Worm (Caenorhabditis elegans): Measurements from ENCODE around the gene T09F5.20.

T09F5.20 gene

ce11 chrV:15143798-15144197 is 3.9 kb downstream of the T09F5.20 start, which contains the start of gene K08F9.4 (continued):
- TF ChIP-seq pax-3 (tag; optimal IDR thresholded peaks at IDR 0.05) (no peak), jun-1 (tag; optimal IDR thresholded peaks at IDR 0.05) (no peak), lsy-2 (tag; optimal IDR thresholded peaks at IDR 0.05) (peak; percentile 75 to 82), dpl-1 (GFP tag; optimal IDR thresholded peaks at IDR 0.05) (peak; percentile 75 to 83 (median 79)), C16A3.4 (tag; optimal IDR thresholded peaks at IDR 0.05) (peak; percentile 84), lin-35 (GFP tag; optimal IDR thresholded peaks at IDR 0.05) (peak; percentile 75 to 85), fkh-10 (GFP tag; optimal IDR thresholded peaks at IDR 0.05) (no peak), snu-23 (GFP tag; optimal IDR thresholded peaks at IDR 0.05) (peak; percentile 79)

ce11 chrV:15143285-15143684 is 4.4 kb downstream of the T09F5.20 start, which contains the start of gene K08F9.1:
K08F9.1 (minus strand) TSS chrV:15143385.
- TF ChIP-seq lin-14 (GFP tag; optimal IDR thresholded peaks at IDR 0.05) (no peak), aly-2 (tag; optimal IDR thresholded peaks at IDR 0.05) (no peak), zip-4 (GFP tag; optimal IDR thresholded peaks at IDR 0.05) (no peak), unc-86 (tag; optimal IDR thresholded peaks at IDR 0.05) (no peak), lin-35 (GFP tag; optimal IDR thresholded peaks at IDR 0.05) (no peak), C34B4.2 (tag; optimal IDR thresholded peaks at IDR 0.05) (no peak), fkh-10 (GFP tag; optimal IDR thresholded peaks at IDR 0.05) (no peak), skn-1 (tag; optimal IDR thresholded peaks at IDR 0.05) (no peak), lir-3 (tag; optimal IDR thresholded peaks at IDR 0.05; ENCODE audit: poor library complexity) (no peak)

- no peak for TF ChIP-seq unc-130 (tag; optimal IDR thresholded peaks at IDR 0.05)
- no peak for TF ChIP-seq ceh-63 (GFP tag; optimal IDR thresholded peaks at IDR 0.05)
- TF ChIP-seq lsy-2 (tag; optimal IDR thresholded peaks at IDR 0.05): no peak
- no peak for TF ChIP-seq mep-1 (tag; optimal IDR thresholded peaks at IDR 0.05)
- no peak for TF ChIP-seq fkh-4 (tag; optimal IDR thresholded peaks at IDR 0.05; ENCODE audit: borderline replicate concordance)
- TF ChIP-seq alr-1 (tag; optimal IDR thresholded peaks at IDR 0.05; ENCODE audit: borderline replicate concordance): no peak
- TF ChIP-seq mef-2 (tag; optimal IDR thresholded peaks at IDR 0.05): no peak
- no peak for TF ChIP-seq fkh-10 (GFP tag; optimal IDR thresholded peaks at IDR 0.05)
- no peak for TF ChIP-seq aha-1 (tag; optimal IDR thresholded peaks at IDR 0.05)
- no peak for TF ChIP-seq zag-1 (tag; optimal IDR thresholded peaks at IDR 0.05)
- TF ChIP-seq ceh-82 (tag; optimal IDR thresholded peaks at IDR 0.05): no peak
- TF ChIP-seq nhr-12 (tag; optimal IDR thresholded peaks at IDR 0.05): no peak
- no peak for TF ChIP-seq isw-1 (GFP tag; IDR thresholded peaks at IDR 0.05)
- TF ChIP-seq egl-27 (tag; optimal IDR thresholded peaks at IDR 0.05): no peak
- TF ChIP-seq sup-37 (GFP tag; optimal IDR thresholded peaks at IDR 0.05): no peak
- no peak for TF ChIP-seq lin-39 (tag; optimal IDR thresholded peaks at IDR 0.05)
- no peak for TF ChIP-seq pax-3 (tag; optimal IDR thresholded peaks at IDR 0.05)
- no peak for TF ChIP-seq ztf-11 (tag; optimal IDR thresholded peaks at IDR 0.05)
- no peak for TF ChIP-seq C16A3.4 (tag; optimal IDR thresholded peaks at IDR 0.05)
Observed at ce11 chrV:15140247-15140646, 7.4 kb downstream of the T09F5.20 start, which contains the start of gene K08F9.3. K08F9.3 (plus strand) TSS chrV:15140547.

- TF ChIP-seq skn-1 (tag; optimal IDR thresholded peaks at IDR 0.05): no peak
- TF ChIP-seq elt-2 (tag; optimal IDR thresholded peaks at IDR 0.05): peak; percentile 48
- peak in 1 of 2 experiments; percentile 17 for TF ChIP-seq lin-35 (GFP tag; optimal IDR thresholded peaks at IDR 0.05)
- no peak for TF ChIP-seq egl-27 (tag; optimal IDR thresholded peaks at IDR 0.05)
- no peak for TF ChIP-seq ztf-11 (tag; optimal IDR thresholded peaks at IDR 0.05)
Observed at ce11 chrV:15139811-15140210, 7.9 kb downstream of the T09F5.20 start.

DNA sequence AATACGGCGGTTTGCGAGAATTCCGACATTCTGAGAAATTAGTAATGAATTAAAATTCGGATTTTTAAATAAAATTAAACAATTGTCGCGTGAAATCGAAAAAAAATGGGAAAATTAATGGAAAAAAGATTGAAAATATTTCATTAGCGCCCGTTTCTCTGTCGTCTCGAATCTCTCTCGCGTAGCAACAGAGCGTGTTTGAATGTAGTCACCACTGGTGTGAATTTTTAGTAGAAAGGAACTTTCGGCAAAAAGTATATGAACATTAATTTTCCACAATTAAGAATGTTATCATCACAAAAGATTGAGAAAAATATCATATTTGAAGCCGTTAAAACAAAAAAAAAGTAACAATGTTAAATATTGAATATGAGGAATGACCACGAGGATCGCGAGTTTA is 10.9 kb downstream of the T09F5.20 start, which contains the start of gene aipl-1:
Gene aipl-1, minus strand, starts transcription at position 30 of the 400 bp plus-strand sequence.
- TF ChIP-seq skn-1 (tag; optimal IDR thresholded peaks at IDR 0.05) (peak; percentile 86), ztf-11 (tag; optimal IDR thresholded peaks at IDR 0.05) (peak in 1 of 2 experiments; percentile 67), snu-23 (GFP tag; optimal IDR thresholded peaks at IDR 0.05) (peak; percentile 86), ztf-4 (tag; optimal IDR thresholded peaks at IDR 0.05) (no peak), xbp-1 (tag; optimal IDR thresholded peaks at IDR 0.05) (peak; percentile 69), dpl-1 (GFP tag; optimal IDR thresholded peaks at IDR 0.05) (peak; percentile 85 to 90 (median 87)), swsn-7 (tag; optimal IDR thresholded peaks at IDR 0.05) (peak; percentile 63), efl-1 (optimal IDR thresholded peaks at IDR 0.05) (peak; percentile 90 to 92), efl-1 (GFP tag; optimal IDR thresholded peaks at IDR 0.05 in 1 of 2) (peak; percentile 88 to 99), aly-2 (tag; optimal IDR thresholded peaks at IDR 0.05) (no peak), grh-1 (GFP tag; IDR thresholded peaks at IDR 0.05) (0 out of 2 replicates have a peak, but pooled peaks have one; percentile 11), nhr-19 (GFP tag; conservative IDR thresholded peaks at IDR 0.05) (peak; percentile 72; the same call in 1 of the 2 replicates), dsc-1 (tag; optimal IDR thresholded peaks at IDR 0.05) (peak; percentile 36), jun-1 (tag; optimal IDR thresholded peaks at IDR 0.05) (peak; percentile 41), snpc-4 (tag; optimal IDR thresholded peaks at IDR 0.05) (peak; percentile 68), nhr-77 (tag; optimal IDR thresholded peaks at IDR 0.05) (peak; percentile 76), mef-2 (tag; optimal IDR thresholded peaks at IDR 0.05) (peak; percentile 43), pag-3 (tag; optimal IDR thresholded peaks at IDR 0.05; ENCODE audit: borderline replicate concordance, insufficient read depth) (no peak), unc-86 (tag; optimal IDR thresholded peaks at IDR 0.05) (peak; percentile 49), nhr-90 (tag; optimal IDR thresholded peaks at IDR 0.05; ENCODE audit: poor library complexity) (peak; percentile 56)
